Worm (Caenorhabditis elegans) whole organism, young adult: ENCODE data around the gene T19C3.3.
A peak's percentile ranks its signal among the peaks of the same experiment; 100 is the strongest.

Experiments
- D2030.7 ChIP-seq: fragments of 200-800 bp; sonication (Bioruptor generic); IDR thresholded peaks from 2 replicates; pipeline ENCODE4 v1.3.6; 2022; ENCODE audit warnings: missing genetic modification reagents, missing genetic modification characterization, missing compliant biosample characterization
- F22D6.2 ChIP-seq: sonication (generic microtip); optimal IDR thresholded peaks from 2 replicates; lab custom pipeline; 2016; ENCODE audit warnings: mild to moderate bottlenecking, missing genetic modification characterization, missing compliant biosample characterization
- F49E8.2 ChIP-seq: sonication (generic microtip); optimal IDR thresholded peaks from 3 replicates; lab custom pipeline; 2017; ENCODE audit warnings: missing genetic modification characterization, mild to moderate bottlenecking, missing compliant biosample characterization, antibody characterized with exemption, moderate library complexity; ENCODE audit not compliant: insufficient read depth
- F57A8.1 ChIP-seq: fragments of 200-800 bp; sonication (Bioruptor generic); optimal IDR thresholded peaks from 2 replicates; lab custom pipeline; 2018; ENCODE audit warnings: mild to moderate bottlenecking, missing genetic modification characterization, moderate library complexity, missing compliant biosample characterization
- F57C9.4 ChIP-seq: sonication (generic microtip); optimal IDR thresholded peaks from 2 replicates; lab custom pipeline; 2017; ENCODE audit warnings: mild to moderate bottlenecking, missing genetic modification characterization, missing compliant biosample characterization
- T07F8.4 ChIP-seq: sonication (generic microtip); optimal IDR thresholded peaks from 2 replicates; lab custom pipeline; 2016; ENCODE audit warnings: mild to moderate bottlenecking, missing genetic modification characterization, moderate library complexity, missing compliant biosample characterization
- Y53G8AR.9 ChIP-seq: fragments of 200-800 bp; sonication (Bioruptor generic); conservative IDR thresholded peaks from 2 replicates; pipeline ENCODE4 v1.3.6; 2022; ENCODE audit warnings: missing genetic modification reagents, missing genetic modification characterization, missing compliant biosample characterization
- Y79H2A.3 ChIP-seq: fragments of 200-800 bp; sonication (Bioruptor generic); conservative IDR thresholded peaks from 2 replicates; pipeline ENCODE4 v1.3.6; 2022; ENCODE audit warnings: missing genetic modification reagents, missing genetic modification characterization, missing compliant biosample characterization
- Y95B8A.8 ChIP-seq: fragments of 200-800 bp; sonication (Bioruptor generic); IDR thresholded peaks from 2 replicates; pipeline ENCODE4 v1.3.6; 2022; ENCODE audit warnings: missing genetic modification reagents, missing genetic modification characterization, missing compliant biosample characterization
- ZK185.1 ChIP-seq: sonication (generic microtip); optimal IDR thresholded peaks from 2 replicates; lab custom pipeline; 2016; ENCODE audit warnings: mild to moderate bottlenecking, missing genetic modification characterization, missing compliant biosample characterization; ENCODE audit not compliant: poor library complexity, severe bottlenecking
- akir-1 ChIP-seq: fragments of 200-800 bp; sonication (Bioruptor generic); optimal IDR thresholded peaks from 2 replicates; lab custom pipeline; 2018; ENCODE audit warnings: mild to moderate bottlenecking, missing genetic modification characterization, moderate library complexity, missing compliant biosample characterization
- aptf-2 ChIP-seq: fragments of 200-800 bp; sonication (Bioruptor generic); conservative IDR thresholded peaks from 2 replicates; pipeline ENCODE4 v1.3.6; 2022; ENCODE audit warnings: missing genetic modification reagents, missing genetic modification characterization, missing compliant biosample characterization
- attf-3 ChIP-seq: fragments of 200-800 bp; sonication (Bioruptor generic); conservative IDR thresholded peaks from 2 replicates; pipeline ENCODE4 v1.3.6; 2022; ENCODE audit warnings: missing genetic modification reagents, missing genetic modification characterization, missing compliant biosample characterization
- cebp-1 ChIP-seq, 2 experiments: fragments of 200-800 bp in 1 of 2; sonication (Bioruptor generic) in 1 of 2; sonication (generic microtip) in 1 of 2; IDR thresholded peaks in 1 of 2; optimal IDR thresholded peaks in 1 of 2; 2 replicates each; pipeline versions ENCODE4 v1.3.6 to Lab custom; 2017 to 2022; ENCODE audit warnings: missing compliant biosample characterization in 2 of 2, missing genetic modification characterization in 2 of 2, mild to moderate bottlenecking in 1 of 2, missing genetic modification reagents in 1 of 2, moderate library complexity in 1 of 2
- ceh-40 ChIP-seq: fragments of 200-800 bp; sonication (Bioruptor generic); IDR thresholded peaks from 2 replicates; pipeline ENCODE4 v1.3.6; 2022; ENCODE audit warnings: missing genetic modification characterization, missing compliant biosample characterization
- ceh-79 ChIP-seq: sonication (generic microtip); optimal IDR thresholded peaks from 2 replicates; lab custom pipeline; 2017; ENCODE audit warnings: mild to moderate bottlenecking, missing genetic modification characterization, missing compliant biosample characterization
- ceh-91 ChIP-seq: fragments of 200-800 bp; sonication (Bioruptor generic); IDR thresholded peaks from 2 replicates; pipeline ENCODE4 v1.3.6; 2022; ENCODE audit warnings: missing genetic modification reagents, missing genetic modification characterization, missing compliant biosample characterization
- die-1 ChIP-seq: sonication (generic microtip); optimal IDR thresholded peaks from 2 replicates; lab custom pipeline; 2016; ENCODE audit warnings: missing genotype, mild to moderate bottlenecking, missing genetic modification characterization, missing compliant biosample characterization
- dpl-1 ChIP-seq: fragments of 150-350 bp; optimal IDR thresholded peaks from 2 replicates; lab custom pipeline; 2014; ENCODE audit warnings: missing biosample characterization, missing genetic modification reagents, missing genetic modification characterization
- egl-18 ChIP-seq: fragments of 200-800 bp; sonication (Bioruptor generic); IDR thresholded peaks from 2 replicates; pipeline ENCODE4 v1.3.6; 2022; ENCODE audit warnings: missing genetic modification reagents, missing genetic modification characterization, missing compliant biosample characterization
- gei-17 ChIP-seq: fragments of 200-800 bp; sonication (Bioruptor generic); optimal IDR thresholded peaks from 2 replicates; lab custom pipeline; 2018; ENCODE audit warnings: mild to moderate bottlenecking, missing genetic modification characterization, missing compliant biosample characterization
- hlh-12 ChIP-seq: sonication (generic microtip); optimal IDR thresholded peaks from 2 replicates; lab custom pipeline; 2016; ENCODE audit warnings: missing genetic modification characterization, missing compliant biosample characterization
- hmg-1.2 ChIP-seq: fragments of 200-800 bp; sonication (Bioruptor generic); IDR thresholded peaks from 2 replicates; pipeline ENCODE4 v1.3.6; 2022; ENCODE audit warnings: missing genetic modification reagents, missing genetic modification characterization, missing compliant biosample characterization
- hsf-1 ChIP-seq: fragments of 200-800 bp; sonication (Bioruptor generic); IDR thresholded peaks from 2 replicates; pipeline ENCODE4 v1.3.6; 2022; ENCODE audit warnings: missing genetic modification reagents, missing genetic modification characterization, missing compliant biosample characterization
- lin-35 ChIP-seq, 3 experiments: fragments of 150-350 bp in 2 of 3; sonication (generic microtip) in 1 of 3; optimal IDR thresholded peaks; 2 replicates each; lab custom pipeline; 2014 to 2018; ENCODE audit warnings: missing biosample characterization in 3 of 3, missing genetic modification characterization in 3 of 3, missing genetic modification reagents in 3 of 3
- nfya-2 ChIP-seq: fragments of 200-800 bp; sonication (Bioruptor generic); IDR thresholded peaks from 2 replicates; pipeline ENCODE4 v1.3.6; 2022; ENCODE audit warnings: missing genetic modification reagents, missing genetic modification characterization, missing compliant biosample characterization
- nfyb-1 ChIP-seq: fragments of 200-800 bp; sonication (Bioruptor generic); IDR thresholded peaks from 2 replicates; pipeline ENCODE4 v1.3.6; 2022; ENCODE audit warnings: missing genetic modification reagents, missing genetic modification characterization, missing compliant biosample characterization
- nhr-179 ChIP-seq: sonication (generic microtip); optimal IDR thresholded peaks from 2 replicates; lab custom pipeline; 2016; ENCODE audit warnings: mild to moderate bottlenecking, missing genetic modification characterization, missing compliant biosample characterization
- pha-4 ChIP-seq: fragments of 150-350 bp; sonication (generic microtip); optimal IDR thresholded peaks from 2 replicates; lab custom pipeline; 2014; ENCODE audit warnings: missing biosample characterization, missing genetic modification reagents, missing genetic modification characterization
- repo-1 ChIP-seq: sonication (generic microtip); optimal IDR thresholded peaks from 2 replicates; lab custom pipeline; 2017; ENCODE audit warnings: mild to moderate bottlenecking, missing genetic modification characterization, missing compliant biosample characterization
- rpc-1 ChIP-seq, 2 experiments: fragments of 150-350 bp in 1 of 2; sonication (generic microtip) in 1 of 2; optimal IDR thresholded peaks; 2 replicates each; lab custom pipeline; 2014 to 2018; ENCODE audit warnings: missing biosample characterization in 1 of 2, missing genetic modification characterization in 1 of 2, missing genetic modification reagents in 1 of 2, missing genotype in 1 of 2
- sdz-38 ChIP-seq: sonication (generic microtip); optimal IDR thresholded peaks from 2 replicates; lab custom pipeline; 2016; ENCODE audit warnings: missing genotype, missing genetic modification characterization, missing compliant biosample characterization
- snpc-3.4 ChIP-seq: sonication (generic microtip); optimal IDR thresholded peaks from 2 replicates; lab custom pipeline; 2017; ENCODE audit warnings: missing genetic modification characterization, mild to moderate bottlenecking, missing compliant biosample characterization, antibody characterized with exemption, moderate library complexity, missing genotype, missing genetic modification reagents
- snpc-4 ChIP-seq, 5 experiments: fragments of 150-350 bp in 1 of 5; sonication (generic microtip) in 4 of 5; optimal IDR thresholded peaks; 2 replicates each; lab custom pipeline; 2014 to 2018; ENCODE audit warnings: missing genetic modification characterization in 5 of 5, missing biosample characterization in 3 of 5, antibody characterized with exemption in 2 of 5, mild to moderate bottlenecking in 2 of 5, missing compliant biosample characterization in 2 of 5, missing genotype in 2 of 5, moderate library complexity in 2 of 5, missing genetic modification reagents in 1 of 5
- unc-130 ChIP-seq: sonication (generic microtip); optimal IDR thresholded peaks from 2 replicates; lab custom pipeline; 2016; ENCODE audit warnings: missing genetic modification reagents, missing genetic modification characterization, missing compliant biosample characterization
- unc-62 ChIP-seq: fragments of 150-350 bp; optimal IDR thresholded peaks from 2 replicates; lab custom pipeline; 2014; ENCODE audit warnings: missing biosample characterization, missing genetic modification reagents, missing genetic modification characterization
- zfh-2 ChIP-seq: fragments of 200-800 bp; sonication (Bioruptor generic); conservative IDR thresholded peaks from 2 replicates; pipeline ENCODE4 v1.3.6; 2022; ENCODE audit warnings: missing genetic modification reagents, missing genetic modification characterization, missing compliant biosample characterization
- ztf-18 ChIP-seq: sonication (generic microtip); optimal IDR thresholded peaks from 2 replicates; lab custom pipeline; 2016; ENCODE audit warnings: missing genotype, mild to moderate bottlenecking, missing genetic modification characterization, missing compliant biosample characterization
- ztf-25 ChIP-seq: fragments of 200-800 bp; sonication (Bioruptor generic); IDR thresholded peaks from 2 replicates; pipeline ENCODE4 v1.3.6; 2022; ENCODE audit warnings: missing genetic modification reagents, missing genetic modification characterization, missing compliant biosample characterization
- ztf-3 ChIP-seq: fragments of 200-800 bp; sonication (Bioruptor generic); optimal IDR thresholded peaks from 2 replicates; lab custom pipeline; 2018; ENCODE audit warnings: mild to moderate bottlenecking, missing genetic modification characterization, missing compliant biosample characterization

The T19C3.3 gene

DNA sequence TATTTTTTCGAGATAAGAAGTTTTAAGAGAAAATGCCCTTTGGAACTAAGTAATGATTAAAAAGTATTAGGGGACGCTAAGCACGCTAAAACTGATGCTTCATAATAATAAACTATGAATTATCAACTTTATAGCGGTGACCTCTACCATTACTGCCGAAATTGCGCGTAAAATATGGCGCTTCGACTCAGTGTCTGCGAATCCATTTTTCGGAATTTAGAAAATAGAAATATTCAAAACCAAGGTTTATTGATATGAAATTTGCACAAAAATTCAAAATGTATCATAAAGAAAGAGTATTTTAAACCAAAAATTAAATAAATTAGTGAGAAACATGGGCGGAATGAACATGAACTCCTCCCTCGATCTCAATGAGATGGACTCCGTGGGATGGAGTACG lies 15.1 kb downstream of the T19C3.3 start (continued):
- TF ChIP-seq ztf-25 (GFP tag; lab: Robert Waterston, UW) (no peak), attf-3 (GFP tag; lab: Robert Waterston, UW) (no peak), ZK185.1 (tag; lab: Kevin White, UChicago) (peak; percentile 42), ztf-18 (tag; lab: Kevin White, UChicago) (no peak), ceh-91 (GFP tag; lab: Robert Waterston, UW) (no peak), aptf-2 (GFP tag; lab: Robert Waterston, UW) (no peak), D2030.7 (GFP tag; lab: Robert Waterston, UW) (no peak), Y79H2A.3 (GFP tag; lab: Robert Waterston, UW) (no peak), ztf-3 (GFP tag; lab: Kevin White, UChicago) (no peak), nfya-2 (GFP tag; lab: Robert Waterston, UW) (no peak), hsf-1 (GFP tag; lab: Robert Waterston, UW) (no peak), cebp-1 (GFP tag; IDR thresholded peaks at IDR 0.05; lab: Robert Waterston, UW) (no peak), cebp-1 (tag; optimal IDR thresholded peaks at IDR 0.05; lab: Kevin White, UChicago) (peak; percentile 7), unc-62 (no peak), repo-1 (tag; lab: Kevin White, UChicago) (no peak), snpc-3.4 (no peak), Y53G8AR.9 (GFP tag; lab: Robert Waterston, UW) (0 out of 2 replicates have a peak, but pooled peaks have one; percentile 40), die-1 (tag; lab: Kevin White, UChicago) (no peak), hlh-12 (tag; lab: Kevin White, UChicago) (no peak), dpl-1 (GFP tag; lab: Kevin White, UChicago) (no peak), F57A8.1 (GFP tag; lab: Kevin White, UChicago) (no peak), zfh-2 (GFP tag; lab: Robert Waterston, UW) (no peak), akir-1 (GFP tag; lab: Kevin White, UChicago) (no peak), F49E8.2 (tag; lab: Kevin White, UChicago) (no peak), Y95B8A.8 (GFP tag; lab: Robert Waterston, UW) (no peak), egl-18 (no peak), nhr-179 (no peak), nfyb-1 (no peak), lin-35 (GFP tag; optimal IDR thresholded peaks at IDR 0.05; lab: Kevin White, UChicago) (no peak), ceh-79 (no peak), pha-4 (tag; lab: Kevin White, UChicago) (no peak), F57C9.4 (tag; lab: Kevin White, UChicago) (no peak), F22D6.2 (no peak)
- TF ChIP-seq, all 124 proteins: peak for 6

DNA sequence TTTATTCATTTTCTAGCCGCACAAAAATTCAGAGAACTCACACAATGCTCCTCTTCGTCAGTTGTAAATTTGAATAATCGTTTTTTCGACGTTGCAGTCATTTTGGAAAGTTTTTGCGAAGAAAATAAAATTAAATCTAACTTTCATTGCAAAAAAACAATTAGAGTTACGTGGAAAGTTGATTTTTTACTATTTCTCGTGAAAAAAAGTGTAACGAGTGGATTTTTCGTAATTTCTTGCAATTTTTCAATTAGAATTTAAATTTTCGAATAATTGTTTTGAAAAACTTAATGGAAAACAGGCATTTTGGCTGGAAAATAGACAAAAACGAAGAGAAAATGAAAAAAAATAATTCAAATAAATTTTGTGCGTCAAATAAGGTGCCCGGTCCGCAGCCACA lies 15.7 kb downstream of the T19C3.3 start, which contains the start of gene Y55B1AR.2:
TSS of gene Y55B1AR.2 (minus strand) at position 101 of the 400 bp plus-strand sequence.
- TF ChIP-seq hmg-1.2 (no peak), unc-130 (no peak), gei-17 (GFP tag; lab: Kevin White, UChicago) (no peak), F22D6.2 (no peak), sdz-38 (tag; lab: Kevin White, UChicago) (no peak), T07F8.4 (tag; lab: Kevin White, UChicago) (no peak), ztf-3 (GFP tag; lab: Kevin White, UChicago) (no peak), rpc-1 (optimal IDR thresholded peaks at IDR 0.05; lab: Kevin White, UChicago) (no peak), rpc-1 (tag; optimal IDR thresholded peaks at IDR 0.05; lab: Kevin White, UChicago) (no peak), snpc-4 (GFP tag; optimal IDR thresholded peaks at IDR 0.05; lab: Kevin White, UChicago) (no peak), snpc-4 (tag; optimal IDR thresholded peaks at IDR 0.05; lab: Kevin White, UChicago) (no peak), ceh-40 (GFP tag; lab: Robert Waterston, UW) (no peak)
